Worm (Caenorhabditis elegans): ENCODE measurements around the gene F35D2.1.

DNA sequence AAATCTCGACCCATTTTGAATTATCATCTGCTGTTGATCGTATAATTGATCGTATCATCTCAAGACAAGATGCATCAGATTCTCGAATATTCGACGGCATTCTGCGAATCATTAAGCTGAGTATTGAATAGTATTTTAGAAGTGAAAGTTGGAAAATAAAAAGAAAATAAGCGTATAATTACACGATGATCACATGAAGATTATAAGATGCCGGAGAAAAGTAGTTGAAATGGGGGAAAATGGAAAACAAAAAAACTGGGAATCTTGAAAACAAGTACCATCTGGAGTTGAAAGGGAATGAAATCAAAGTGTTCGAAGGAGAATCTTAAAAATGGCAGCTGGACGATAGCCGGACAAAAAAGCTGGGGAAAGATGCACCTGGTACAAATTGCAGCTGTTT lies 44.7 kb downstream of the F35D2.1 start, which contains the start of gene R07G3.8:
- no peak for TF ChIP-seq ceh-82 (tag; optimal IDR thresholded peaks at IDR 0.05)
- TF ChIP-seq unc-62 (GFP tag; optimal IDR thresholded peaks at IDR 0.05 in 1 of 2) = no peak
- no peak for TF ChIP-seq unc-62 (tag; optimal IDR thresholded peaks at IDR 0.05)
- TF ChIP-seq ceh-28 (tag; optimal IDR thresholded peaks at IDR 0.05) = no peak
- no peak for TF ChIP-seq mdl-1 (tag; optimal IDR thresholded peaks at IDR 0.05)
- no peak for TF ChIP-seq aly-2 (tag; optimal IDR thresholded peaks at IDR 0.05)
- TF ChIP-seq nhr-77 (tag; optimal IDR thresholded peaks at IDR 0.05) = no peak
- TF ChIP-seq nhr-42 (GFP tag; IDR thresholded peaks at IDR 0.05) = no peak
